3 worm cellular contexts compared by ENCODE assay signal in the genomic region with DNA sequence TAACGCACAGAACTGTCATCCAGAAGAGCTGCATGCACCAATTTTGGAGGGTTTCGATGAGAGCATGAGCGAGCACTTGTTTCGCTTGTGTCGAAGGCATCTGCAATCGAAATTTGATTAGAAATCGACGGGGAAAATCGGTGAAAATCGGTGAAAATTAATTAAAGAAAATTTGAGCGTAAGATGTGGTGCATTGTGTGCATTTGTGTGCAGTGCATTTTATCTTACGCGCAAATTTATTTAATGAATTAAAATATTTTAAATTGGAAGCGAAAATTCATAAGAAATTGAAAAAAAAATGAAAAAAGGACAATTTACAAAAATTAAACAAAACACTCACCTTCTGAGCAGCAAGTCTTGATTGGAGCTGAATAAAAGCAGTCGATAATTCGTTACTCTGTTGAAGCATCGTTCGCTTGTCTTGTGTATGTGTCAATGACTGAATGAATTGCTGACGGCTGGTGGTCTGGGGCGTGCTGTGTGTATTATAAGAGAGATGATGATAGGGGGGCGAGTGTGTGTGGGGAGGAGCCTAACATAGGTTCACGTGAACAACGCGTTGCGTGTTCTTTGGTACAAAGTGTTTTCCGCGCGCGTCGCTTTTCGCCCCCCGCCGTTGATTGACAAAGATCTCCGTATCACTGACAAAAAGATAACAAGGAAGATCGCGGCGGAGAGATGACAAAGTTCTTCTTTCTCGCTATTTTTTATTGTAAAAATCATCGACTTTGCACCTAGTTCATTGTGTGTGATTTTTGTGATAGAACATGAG.
TF ChIP-seq lines count a peak whose summit lies in the region.

No protein-coding gene starts in this region.

TF ChIP-seq in whole organism, L1 larva, 84 proteins besides CTCF, POLR2A, EP300 and RAD21 (continued from another document and continues in another):
- TF ChIP-seq grh-1 (GFP tag; IDR thresholded peaks at IDR 0.05; lab: Robert Waterston, UW): 0 out of 2 replicates have a peak, but pooled peaks have one; percentile 9
- TF ChIP-seq blmp-1 (tag; optimal IDR thresholded peaks at IDR 0.05; lab: Kevin White, UChicago): peak; percentile 75
- TF ChIP-seq aha-1 (tag; optimal IDR thresholded peaks at IDR 0.05; lab: Kevin White, UChicago): no peak
- peak; percentile 39 to 65 for TF ChIP-seq lin-35 (GFP tag; optimal IDR thresholded peaks at IDR 0.05; lab: Kevin White, UChicago)
- TF ChIP-seq lin-13 (GFP tag; optimal IDR thresholded peaks at IDR 0.05; lab: Kevin White, UChicago): peak; percentile 29
- TF ChIP-seq ceh-8 (GFP tag; optimal IDR thresholded peaks at IDR 0.05; lab: Kevin White, UChicago): no peak
- peak; percentile 5 for TF ChIP-seq pax-3 (tag; optimal IDR thresholded peaks at IDR 0.05; lab: Kevin White, UChicago)
- no peak for TF ChIP-seq tlp-1 (tag; optimal IDR thresholded peaks at IDR 0.05; lab: Kevin White, UChicago)
- TF ChIP-seq fkh-4 (tag; optimal IDR thresholded peaks at IDR 0.05; lab: Kevin White, UChicago; ENCODE audit: borderline replicate concordance): no peak
- no peak for TF ChIP-seq fkh-10 (GFP tag; optimal IDR thresholded peaks at IDR 0.05; lab: Kevin White, UChicago)
- no peak for TF ChIP-seq nhr-237 (tag; optimal IDR thresholded peaks at IDR 0.05; lab: Kevin White, UChicago)
- TF ChIP-seq snpc-4 (tag; optimal IDR thresholded peaks at IDR 0.05; lab: Kevin White, UChicago): no peak
- no peak for TF ChIP-seq nhr-76 (tag; optimal IDR thresholded peaks at IDR 0.05; lab: Kevin White, UChicago)
- no peak for TF ChIP-seq unc-30 (tag; optimal IDR thresholded peaks at IDR 0.05; lab: Kevin White, UChicago)
- TF ChIP-seq sptf-1 (tag; optimal IDR thresholded peaks at IDR 0.05; lab: Kevin White, UChicago): no peak
- no peak for TF ChIP-seq C34B4.2 (tag; optimal IDR thresholded peaks at IDR 0.05; lab: Kevin White, UChicago)
- peak; percentile 57 for TF ChIP-seq C16A3.4 (tag; optimal IDR thresholded peaks at IDR 0.05; lab: Kevin White, UChicago)
- TF ChIP-seq egl-27 (tag; optimal IDR thresholded peaks at IDR 0.05; lab: Kevin White, UChicago): peak in 1 of 2 experiments; percentile 18
- TF ChIP-seq mdl-1 (tag; optimal IDR thresholded peaks at IDR 0.05; lab: Kevin White, UChicago): peak in 1 of 2 experiments; percentile 92
- TF ChIP-seq ceh-63 (GFP tag; optimal IDR thresholded peaks at IDR 0.05; lab: Kevin White, UChicago): no peak
- peak; percentile 82 for TF ChIP-seq elt-2 (tag; optimal IDR thresholded peaks at IDR 0.05; lab: Kevin White, UChicago)
- peak; percentile 71 for TF ChIP-seq nhr-47 (tag; optimal IDR thresholded peaks at IDR 0.05; lab: Kevin White, UChicago)
- peak; percentile 89 for TF ChIP-seq unc-130 (tag; optimal IDR thresholded peaks at IDR 0.05; lab: Kevin White, UChicago)
- TF ChIP-seq C04F5.9 (tag; optimal IDR thresholded peaks at IDR 0.05; lab: Kevin White, UChicago): peak; percentile 13
- TF ChIP-seq nhr-12 (tag; optimal IDR thresholded peaks at IDR 0.05; lab: Kevin White, UChicago): no peak
- no peak for TF ChIP-seq hpl-2 (GFP tag; optimal IDR thresholded peaks at IDR 0.05; lab: Kevin White, UChicago)
- TF ChIP-seq lsy-2 (tag; optimal IDR thresholded peaks at IDR 0.05; lab: Kevin White, UChicago): peak; percentile 47 to 67
- no peak for TF ChIP-seq ces-1 (GFP tag; optimal IDR thresholded peaks at IDR 0.05; lab: Kevin White, UChicago)
- no peak for TF ChIP-seq hlh-17 (GFP tag; optimal IDR thresholded peaks at IDR 0.05; lab: Kevin White, UChicago; ENCODE audit: borderline replicate concordance)
- TF ChIP-seq egl-13 (tag; optimal IDR thresholded peaks at IDR 0.05; lab: Kevin White, UChicago): no peak
- no peak for TF ChIP-seq pag-3 (tag; optimal IDR thresholded peaks at IDR 0.05; lab: Kevin White, UChicago; ENCODE audit: borderline replicate concordance, insufficient read depth)
- no peak for TF ChIP-seq nhr-28 (tag; optimal IDR thresholded peaks at IDR 0.05; lab: Kevin White, UChicago)
- TF ChIP-seq nhr-19 (GFP tag; conservative IDR thresholded peaks at IDR 0.05; lab: Robert Waterston, UW): peak; percentile 99
- peak; percentile 26; the same call in 1 of the 2 replicates for TF ChIP-seq unc-98 (GFP tag; IDR thresholded peaks at IDR 0.05; lab: Robert Waterston, UW)
- TF ChIP-seq alr-1 (tag; optimal IDR thresholded peaks at IDR 0.05; lab: Kevin White, UChicago; ENCODE audit: borderline replicate concordance): no peak
- peak; percentile 10 to 45 (median 30) for TF ChIP-seq dpl-1 (GFP tag; optimal IDR thresholded peaks at IDR 0.05; lab: Kevin White, UChicago)
- TF ChIP-seq hlh-4 (tag; optimal IDR thresholded peaks at IDR 0.05; lab: Kevin White, UChicago): no peak
- peak; percentile 76 for TF ChIP-seq ztf-4 (tag; optimal IDR thresholded peaks at IDR 0.05; lab: Kevin White, UChicago)
- TF ChIP-seq jun-1 (tag; optimal IDR thresholded peaks at IDR 0.05; lab: Kevin White, UChicago): peak; percentile 62
- peak; percentile 15 for TF ChIP-seq zip-4 (GFP tag; optimal IDR thresholded peaks at IDR 0.05; lab: Kevin White, UChicago)

TF ChIP-seq in whole organism, L3 larva, 47 proteins besides CTCF, POLR2A, EP300 and RAD21 (continued from another document):
- peak; percentile 59 for TF ChIP-seq ceh-28 (tag; optimal IDR thresholded peaks at IDR 0.05; lab: Kevin White, UChicago)
- no peak for TF ChIP-seq nhr-12 (tag; optimal IDR thresholded peaks at IDR 0.05; lab: Kevin White, UChicago)
- TF ChIP-seq nhr-77 (tag; optimal IDR thresholded peaks at IDR 0.05; lab: Kevin White, UChicago): no peak
- no peak for TF ChIP-seq fkh-2 (tag; optimal IDR thresholded peaks at IDR 0.05; lab: Kevin White, UChicago)
- TF ChIP-seq tbx-2 (tag; optimal IDR thresholded peaks at IDR 0.05; lab: Kevin White, UChicago): peak; percentile 37
- TF ChIP-seq nhr-43 (tag; optimal IDR thresholded peaks at IDR 0.05; lab: Kevin White, UChicago; ENCODE audit: poor library complexity, severe bottlenecking): peak; percentile 94
- TF ChIP-seq eor-1 (tag; optimal IDR thresholded peaks at IDR 0.05; lab: Kevin White, UChicago): no peak
- peak; percentile 82 for TF ChIP-seq nhr-23 (tag; optimal IDR thresholded peaks at IDR 0.05; lab: Kevin White, UChicago)
- no peak for TF ChIP-seq unc-39 (tag; optimal IDR thresholded peaks at IDR 0.05; lab: Kevin White, UChicago)
- peak; percentile 61 for TF ChIP-seq snpc-4 (tag; optimal IDR thresholded peaks at IDR 0.05; lab: Kevin White, UChicago)
- TF ChIP-seq elt-2 (tag; optimal IDR thresholded peaks at IDR 0.05; lab: Kevin White, UChicago): peak; percentile 97
- no peak for TF ChIP-seq ceh-16 (tag; optimal IDR thresholded peaks at IDR 0.05; lab: Kevin White, UChicago)
- TF ChIP-seq R02D3.7 (tag; optimal IDR thresholded peaks at IDR 0.05; lab: Kevin White, UChicago): peak; percentile 4
- TF ChIP-seq nhr-237 (tag; optimal IDR thresholded peaks at IDR 0.05; lab: Kevin White, UChicago): no peak
- peak; percentile 87 for TF ChIP-seq pqm-1 (tag; optimal IDR thresholded peaks at IDR 0.05; lab: Kevin White, UChicago)
- no peak for TF ChIP-seq nhr-28 (tag; optimal IDR thresholded peaks at IDR 0.05; lab: Kevin White, UChicago)
- peak; percentile 97 for TF ChIP-seq ama-1 (optimal IDR thresholded peaks at IDR 0.05; lab: Kevin White, UChicago)
- TF ChIP-seq nhr-11 (tag; optimal IDR thresholded peaks at IDR 0.05; lab: Kevin White, UChicago): peak; percentile 58
- no peak for TF ChIP-seq nhr-67 (tag; optimal IDR thresholded peaks at IDR 0.05; lab: Kevin White, UChicago)
- TF ChIP-seq hmg-11 (tag; optimal IDR thresholded peaks at IDR 0.05; lab: Kevin White, UChicago): peak; percentile 7
- peak; percentile 86 for TF ChIP-seq jun-1 (tag; optimal IDR thresholded peaks at IDR 0.05; lab: Kevin White, UChicago)
- no peak for TF ChIP-seq daf-12 (tag; optimal IDR thresholded peaks at IDR 0.05; lab: Kevin White, UChicago)
- TF ChIP-seq fkh-10 (GFP tag; optimal IDR thresholded peaks at IDR 0.05; lab: Kevin White, UChicago): no peak
- TF ChIP-seq lsy-12 (tag; optimal IDR thresholded peaks at IDR 0.05; lab: Kevin White, UChicago): peak; percentile 32
- no peak for TF ChIP-seq sea-2 (GFP tag; optimal IDR thresholded peaks at IDR 0.05; lab: Kevin White, UChicago)
- peak; percentile 75 for TF ChIP-seq mdl-1 (tag; optimal IDR thresholded peaks at IDR 0.05; lab: Kevin White, UChicago)
- TF ChIP-seq zag-1 (tag; optimal IDR thresholded peaks at IDR 0.05; lab: Kevin White, UChicago): no peak
- peak; percentile 84 for TF ChIP-seq nhr-25 (tag; optimal IDR thresholded peaks at IDR 0.05; lab: Kevin White, UChicago)
- no peak for TF ChIP-seq ceh-9 (tag; optimal IDR thresholded peaks at IDR 0.05; lab: Kevin White, UChicago)
- TF ChIP-seq lin-39 (tag; optimal IDR thresholded peaks at IDR 0.05; lab: Kevin White, UChicago): peak; percentile 90

TF ChIP-seq in whole organism, young adult, 124 proteins besides CTCF, POLR2A, EP300 and RAD21 (continued from another document and continues in another):
- peak; percentile 31 for TF ChIP-seq dox-1 (GFP tag; IDR thresholded peaks at IDR 0.05; lab: Robert Waterston, UW)
- peak; percentile 81 for TF ChIP-seq somi-1 (GFP tag; optimal IDR thresholded peaks at IDR 0.05; lab: Kevin White, UChicago)
- no peak for TF ChIP-seq ceh-79 (tag; optimal IDR thresholded peaks at IDR 0.05; lab: Kevin White, UChicago)
- no peak for TF ChIP-seq K12H6.12 (tag; optimal IDR thresholded peaks at IDR 0.05; lab: Kevin White, UChicago)
- TF ChIP-seq lin-54 (GFP tag; optimal IDR thresholded peaks at IDR 0.05; lab: Kevin White, UChicago): peak; percentile 2
- TF ChIP-seq athp-1 (tag; optimal IDR thresholded peaks at IDR 0.05; lab: Kevin White, UChicago): no peak
- no peak for TF ChIP-seq C17E4.6 (GFP tag; IDR thresholded peaks at IDR 0.05; lab: Robert Waterston, UW)
- TF ChIP-seq tbx-9 (tag; optimal IDR thresholded peaks at IDR 0.05; lab: Kevin White, UChicago; ENCODE audit: borderline replicate concordance): no peak
- no peak for TF ChIP-seq rpc-1 (optimal IDR thresholded peaks at IDR 0.05; lab: Kevin White, UChicago)
- no peak for TF ChIP-seq rpc-1 (tag; optimal IDR thresholded peaks at IDR 0.05; lab: Kevin White, UChicago)
- TF ChIP-seq pha-4 (tag; optimal IDR thresholded peaks at IDR 0.05; lab: Kevin White, UChicago): peak; percentile 16
- no peak for TF ChIP-seq ZK185.1 (tag; optimal IDR thresholded peaks at IDR 0.05; lab: Kevin White, UChicago; ENCODE audit: poor library complexity, severe bottlenecking)
- 0 out of 2 replicates have a peak, but pooled peaks have one; percentile 28 for TF ChIP-seq egrh-3 (GFP tag; IDR thresholded peaks at IDR 0.05; lab: Robert Waterston, UW)
- no peak for TF ChIP-seq attf-6 (GFP tag; IDR thresholded peaks at IDR 0.05; lab: Robert Waterston, UW)
- TF ChIP-seq mel-28 (tag; optimal IDR thresholded peaks at IDR 0.05; lab: Kevin White, UChicago; ENCODE audit: borderline replicate concordance): no peak
- no peak for TF ChIP-seq akir-1 (GFP tag; optimal IDR thresholded peaks at IDR 0.05; lab: Kevin White, UChicago)
- no peak for TF ChIP-seq xnd-1 (tag; optimal IDR thresholded peaks at IDR 0.05; lab: Kevin White, UChicago)
- TF ChIP-seq him-1 (tag; optimal IDR thresholded peaks at IDR 0.05; lab: Kevin White, UChicago): no peak
- TF ChIP-seq Y56A3A.18 (GFP tag; IDR thresholded peaks at IDR 0.05; lab: Robert Waterston, UW): no peak
- no peak for TF ChIP-seq hlh-12 (tag; optimal IDR thresholded peaks at IDR 0.05; lab: Kevin White, UChicago)
- no peak for TF ChIP-seq ceh-58 (GFP tag; IDR thresholded peaks at IDR 0.05; lab: Robert Waterston, UW)
- TF ChIP-seq let-526 (GFP tag; IDR thresholded peaks at IDR 0.05; lab: Robert Waterston, UW): peak; percentile 65; the same call in 1 of the 2 replicates
- TF ChIP-seq B0035.1 (tag; optimal IDR thresholded peaks at IDR 0.05; lab: Kevin White, UChicago): no peak
- TF ChIP-seq F39B2.1 (GFP tag; IDR thresholded peaks at IDR 0.05; lab: Robert Waterston, UW): no peak
- TF ChIP-seq sptf-2 (GFP tag; optimal IDR thresholded peaks at IDR 0.05; lab: Kevin White, UChicago): no peak
- no peak for TF ChIP-seq unc-130 (GFP tag; optimal IDR thresholded peaks at IDR 0.05; lab: Kevin White, UChicago)
- no peak for TF ChIP-seq F57C9.4 (tag; optimal IDR thresholded peaks at IDR 0.05; lab: Kevin White, UChicago)
- TF ChIP-seq gei-17 (GFP tag; optimal IDR thresholded peaks at IDR 0.05; lab: Kevin White, UChicago): no peak
- TF ChIP-seq rec-8 (tag; optimal IDR thresholded peaks at IDR 0.05; lab: Kevin White, UChicago): no peak
- TF ChIP-seq efl-1 (GFP tag; optimal IDR thresholded peaks at IDR 0.05; lab: Kevin White, UChicago): no peak
- no peak for TF ChIP-seq lsl-1 (GFP tag; optimal IDR thresholded peaks at IDR 0.05; lab: Kevin White, UChicago)
- TF ChIP-seq attf-3 (GFP tag; conservative IDR thresholded peaks at IDR 0.05; lab: Robert Waterston, UW): no peak
- no peak for TF ChIP-seq snpc-1.1 (tag; optimal IDR thresholded peaks at IDR 0.05; lab: Kevin White, UChicago; ENCODE audit: insufficient read depth)
- no peak for TF ChIP-seq lsy-27 (tag; optimal IDR thresholded peaks at IDR 0.05; lab: Kevin White, UChicago; ENCODE audit: borderline replicate concordance, insufficient read depth)
- peak; percentile 81 for TF ChIP-seq chd-7 (tag; optimal IDR thresholded peaks at IDR 0.05; lab: Kevin White, UChicago)
- no peak for TF ChIP-seq ztf-28 (GFP tag; IDR thresholded peaks at IDR 0.05; lab: Robert Waterston, UW)
- no peak for TF ChIP-seq B0261.1 (tag; optimal IDR thresholded peaks at IDR 0.05; lab: Kevin White, UChicago)
- no peak for TF ChIP-seq hrde-1 (tag; optimal IDR thresholded peaks at IDR 0.05; lab: Kevin White, UChicago; ENCODE audit: borderline replicate concordance)
- peak; percentile 76 for TF ChIP-seq lin-26 (GFP tag; IDR thresholded peaks at IDR 0.05; lab: Robert Waterston, UW)
- TF ChIP-seq tbp1 (GFP tag; optimal IDR thresholded peaks at IDR 0.05; lab: Kevin White, UChicago): peak; percentile 30
- TF ChIP-seq ztf-3 (GFP tag; optimal IDR thresholded peaks at IDR 0.05; lab: Kevin White, UChicago): no peak
- TF ChIP-seq atf-7 (tag; optimal IDR thresholded peaks at IDR 0.05; lab: Kevin White, UChicago): peak; percentile 76
- peak; percentile 15 for TF ChIP-seq unc-62 (GFP tag; optimal IDR thresholded peaks at IDR 0.05; lab: Kevin White, UChicago)
- TF ChIP-seq dpl-1 (GFP tag; optimal IDR thresholded peaks at IDR 0.05; lab: Kevin White, UChicago): no peak
- no peak for TF ChIP-seq ceh-91 (GFP tag; IDR thresholded peaks at IDR 0.05; lab: Robert Waterston, UW)
- no peak for TF ChIP-seq B0019.2 (GFP tag; conservative IDR thresholded peaks at IDR 0.05; lab: Robert Waterston, UW)
- peak; percentile 66 for TF ChIP-seq ets-4 (GFP tag; optimal IDR thresholded peaks at IDR 0.05; lab: Kevin White, UChicago)
- peak; percentile 39 for TF ChIP-seq attf-5 (GFP tag; optimal IDR thresholded peaks at IDR 0.05; lab: Kevin White, UChicago)
- peak; percentile 65 for TF ChIP-seq C06A6.2 (GFP tag; conservative IDR thresholded peaks at IDR 0.05; lab: Robert Waterston, UW)
- peak; percentile 44; the same call in 1 of the 2 replicates for TF ChIP-seq zfh-2 (GFP tag; conservative IDR thresholded peaks at IDR 0.05; lab: Robert Waterston, UW)
- TF ChIP-seq madf-8 (GFP tag; conservative IDR thresholded peaks at IDR 0.05; lab: Robert Waterston, UW): no peak
- no peak for TF ChIP-seq nhr-90 (tag; optimal IDR thresholded peaks at IDR 0.05; lab: Kevin White, UChicago)
- TF ChIP-seq nhr-179 (tag; optimal IDR thresholded peaks at IDR 0.05; lab: Kevin White, UChicago): no peak
- no peak for TF ChIP-seq nhr-27 (tag; optimal IDR thresholded peaks at IDR 0.05; lab: Kevin White, UChicago)
- no peak for TF ChIP-seq aptf-2 (GFP tag; conservative IDR thresholded peaks at IDR 0.05; lab: Robert Waterston, UW)
- TF ChIP-seq nfya-2 (GFP tag; IDR thresholded peaks at IDR 0.05; lab: Robert Waterston, UW): no peak
- no peak for TF ChIP-seq snpc-3.4 (tag; optimal IDR thresholded peaks at IDR 0.05; lab: Kevin White, UChicago)
- TF ChIP-seq F22D6.2 (tag; optimal IDR thresholded peaks at IDR 0.05; lab: Kevin White, UChicago): peak; percentile 74
- peak; percentile 83 for TF ChIP-seq lin-40 (tag; optimal IDR thresholded peaks at IDR 0.05; lab: Kevin White, UChicago)
- peak; percentile 11 for TF ChIP-seq tlf-1 (GFP tag; optimal IDR thresholded peaks at IDR 0.05; lab: Kevin White, UChicago)
- no peak for TF ChIP-seq ztf-6 (GFP tag; IDR thresholded peaks at IDR 0.05; lab: Robert Waterston, UW)
- TF ChIP-seq nfyb-1 (GFP tag; IDR thresholded peaks at IDR 0.05; lab: Robert Waterston, UW): peak; percentile 70
